Worm (Caenorhabditis elegans): ENCODE measurements around the gene srbc-51.
"Not testable (repeated sequence)": the region's sequence is repeated elsewhere in the genome, so short reads cannot be mapped to it uniquely, and the experiment has no call there.

Gene srbc-51

DNA sequence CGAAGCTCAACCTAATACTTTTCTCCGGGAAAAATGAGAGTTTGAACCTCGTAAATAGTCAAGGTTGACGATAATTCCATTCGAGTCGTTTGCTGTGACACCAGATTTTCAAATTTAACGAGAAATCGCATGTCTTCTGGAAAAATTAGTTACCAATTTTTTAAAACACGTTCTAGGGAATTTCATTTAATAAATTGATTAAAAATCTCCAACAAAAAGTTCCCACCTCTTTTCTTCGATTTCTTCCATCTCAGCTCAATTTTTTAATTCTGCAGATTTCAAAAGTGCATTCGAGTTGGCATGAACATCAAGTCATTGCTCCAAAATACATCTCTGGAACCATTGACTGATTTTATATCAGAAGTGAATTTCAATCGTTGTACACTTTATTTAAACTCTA is 14.2 kb upstream of the srbc-51 start, which contains the start of gene nhr-282:
TSS of gene nhr-282 (plus strand) at position 301 of the 400 bp plus-strand sequence.
- TF ChIP-seq ceh-82, snpc-4, mab-5 (tag; optimal IDR thresholded peaks at IDR 0.05): not testable (repeated sequence)

DNA sequence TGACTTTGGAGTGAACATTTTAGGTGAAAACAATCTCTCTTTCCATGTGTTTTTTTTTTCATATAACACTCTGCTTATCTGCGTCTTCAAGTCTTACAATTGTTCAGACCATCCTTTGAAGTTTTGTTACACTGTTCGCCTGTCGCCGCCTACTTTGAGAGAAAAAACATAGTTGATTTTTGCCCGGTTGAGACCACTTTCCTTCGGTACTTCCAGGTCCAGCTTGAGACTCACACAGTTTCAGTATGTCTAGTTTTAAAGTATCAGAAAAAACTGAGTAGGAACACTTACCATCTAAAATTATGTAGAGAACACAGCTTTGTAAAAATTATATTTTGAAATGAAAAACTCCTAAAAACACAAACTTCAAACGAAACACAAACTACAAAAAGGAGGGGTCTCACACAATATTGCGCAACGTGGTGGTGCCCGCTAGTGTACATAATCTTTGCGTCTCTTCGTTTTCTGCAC is 10.2 kb upstream of the srbc-51 start, which contains the start of the genes fbxa-69 and F54B8.4:
TSS of gene fbxa-69 (minus strand) at position 10 of the 471 bp plus-strand sequence.
TSS of gene F54B8.4 (plus strand) at position 421 of the 471 bp plus-strand sequence.
- TF ChIP-seq ztf-11 (tag; optimal IDR thresholded peaks at IDR 0.05) (no peak), sma-9 (GFP tag; optimal IDR thresholded peaks at IDR 0.05) (peak; percentile 22), sma-9 (tag; optimal IDR thresholded peaks at IDR 0.05) (no peak), lin-13 (GFP tag; optimal IDR thresholded peaks at IDR 0.05) (no peak), mab-5 (tag; optimal IDR thresholded peaks at IDR 0.05) (no peak), blmp-1 (tag; optimal IDR thresholded peaks at IDR 0.05; ENCODE audit: insufficient read depth) (peak; percentile 40), nhr-129 (tag; optimal IDR thresholded peaks at IDR 0.05) (peak; percentile 48)

- TF ChIP-seq dmd-4 (tag; optimal IDR thresholded peaks at IDR 0.05): no peak
- TF ChIP-seq mdl-1 (tag; optimal IDR thresholded peaks at IDR 0.05): no peak
- TF ChIP-seq F13H6.1 (tag; optimal IDR thresholded peaks at IDR 0.05): no peak
- TF ChIP-seq aly-2 (tag; optimal IDR thresholded peaks at IDR 0.05): no peak
- TF ChIP-seq nhr-237 (tag; optimal IDR thresholded peaks at IDR 0.05): no peak
- TF ChIP-seq peb-1 (tag; optimal IDR thresholded peaks at IDR 0.05): no peak
- no peak for TF ChIP-seq alr-1 (tag; optimal IDR thresholded peaks at IDR 0.05)
- TF ChIP-seq ztf-1 (GFP tag; conservative IDR thresholded peaks at IDR 0.05): no peak
- no peak for TF ChIP-seq nhr-10 (tag; optimal IDR thresholded peaks at IDR 0.05)
- no peak for TF ChIP-seq gmeb-1 (tag; optimal IDR thresholded peaks at IDR 0.05)
- TF ChIP-seq ceh-16 (tag; optimal IDR thresholded peaks at IDR 0.05): no peak
- no peak for TF ChIP-seq unc-55 (GFP tag; optimal IDR thresholded peaks at IDR 0.05)
- no peak for TF ChIP-seq egl-27 (tag; optimal IDR thresholded peaks at IDR 0.05)
- no peak for TF ChIP-seq crh-2 (tag; optimal IDR thresholded peaks at IDR 0.05)
- no peak for TF ChIP-seq nhr-77 (tag; optimal IDR thresholded peaks at IDR 0.05)
Observed at ce11 chrV:15817746-15818145, 8.5 kb upstream of the srbc-51 start, which contains the start of gene abf-3. abf-3 (minus strand) TSS chrV:15817846.

ce11 chrV:15819983-15820382 is 6.2 kb upstream of the srbc-51 start, which contains the start of gene srbc-48:
srbc-48 (plus strand) TSS chrV:15820283.
- TF ChIP-seq mbf-1 (tag; optimal IDR thresholded peaks at IDR 0.05): no peak
- no peak for TF ChIP-seq skn-1 (tag; optimal IDR thresholded peaks at IDR 0.05)
- no peak for TF ChIP-seq zag-1 (tag; optimal IDR thresholded peaks at IDR 0.05)
- no peak for TF ChIP-seq nhr-12 (tag; optimal IDR thresholded peaks at IDR 0.05)
- TF ChIP-seq mdl-1 (tag; optimal IDR thresholded peaks at IDR 0.05): no peak
- no peak for TF ChIP-seq lin-13 (GFP tag; optimal IDR thresholded peaks at IDR 0.05)
- TF ChIP-seq nhr-237 (tag; optimal IDR thresholded peaks at IDR 0.05): no peak
- no peak for TF ChIP-seq nhr-129 (tag; optimal IDR thresholded peaks at IDR 0.05)
- no peak for TF ChIP-seq ama-1 (optimal IDR thresholded peaks at IDR 0.05)
- no peak for TF ChIP-seq alr-1 (tag; optimal IDR thresholded peaks at IDR 0.05)
- TF ChIP-seq nhr-11 (tag; optimal IDR thresholded peaks at IDR 0.05): no peak
- TF ChIP-seq nhr-21 (tag; optimal IDR thresholded peaks at IDR 0.05): no peak
- TF ChIP-seq lin-39 (tag; optimal IDR thresholded peaks at IDR 0.05): no peak
- no peak for TF ChIP-seq aly-2 (tag; optimal IDR thresholded peaks at IDR 0.05)
- no peak for TF ChIP-seq unc-55 (GFP tag; optimal IDR thresholded peaks at IDR 0.05)

DNA sequence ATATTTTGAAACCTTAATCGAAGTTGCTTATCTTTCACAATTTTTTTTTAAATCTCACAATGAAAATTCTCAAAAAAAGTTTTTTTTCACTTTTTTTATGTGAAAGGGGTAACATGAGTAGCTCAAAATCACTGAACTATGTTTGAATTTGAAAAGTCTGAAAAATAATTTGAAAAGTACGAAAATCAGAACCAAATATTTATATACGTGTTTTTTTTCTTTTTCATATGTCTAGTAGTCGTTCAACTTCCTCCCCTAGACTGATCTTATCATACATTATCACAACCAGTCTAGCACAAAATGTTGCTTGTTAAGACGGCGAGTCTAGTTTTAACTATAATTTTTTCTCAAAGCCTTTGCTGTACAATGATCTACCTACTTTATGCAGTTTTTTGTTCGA is 4.8 kb upstream of the srbc-51 start, which contains the start of gene srbc-49:
TSS of gene srbc-49 (plus strand) at position 301 of the 400 bp plus-strand sequence.
- TF ChIP-seq nhr-23 (tag; optimal IDR thresholded peaks at IDR 0.05) (no peak), mab-5 (tag; optimal IDR thresholded peaks at IDR 0.05) (no peak), crh-2 (tag; optimal IDR thresholded peaks at IDR 0.05) (no peak), lsy-2 (tag; optimal IDR thresholded peaks at IDR 0.05) (no peak), nhr-10 (tag; optimal IDR thresholded peaks at IDR 0.05) (no peak), alr-1 (tag; optimal IDR thresholded peaks at IDR 0.05) (no peak), nhr-6 (tag; optimal IDR thresholded peaks at IDR 0.05) (no peak), nhr-12 (tag; optimal IDR thresholded peaks at IDR 0.05) (no peak), mdl-1 (tag; optimal IDR thresholded peaks at IDR 0.05) (no peak), ztf-11 (tag; optimal IDR thresholded peaks at IDR 0.05) (no peak), peb-1 (tag; optimal IDR thresholded peaks at IDR 0.05) (no peak)
